Fruit fly (Drosophila melanogaster) whole organism: ENCODE results near the gene spn-E.

Experiments
- CG8478 ChIP-seq: fragments of >200 bp; optimal IDR thresholded peaks from 2 replicates; lab custom pipeline; 2018; ENCODE audit warnings: inconsistent platforms
- Dll ChIP-seq: fragments of >200 bp; optimal IDR thresholded peaks from 2 replicates; lab custom pipeline; 2017
- EcR ChIP-seq, 2 experiments: fragments of >200 bp; optimal IDR thresholded peaks; 2 replicates each; lab custom pipeline; 2017; ENCODE audit warnings: missing biosample characterization in 2 of 2, missing genetic modification characterization in 2 of 2, missing genetic modification reagents in 2 of 2
- pan ChIP-seq: fragments of >200 bp; optimal IDR thresholded peaks from 2 replicates; lab custom pipeline; 2017
- psq ChIP-seq: fragments of >200 bp; optimal IDR thresholded peaks from 2 replicates; lab custom pipeline; 2017
- usp ChIP-seq: fragments of >200 bp; optimal IDR thresholded peaks from 2 replicates; lab custom pipeline; 2017; ENCODE audit warnings: missing biosample characterization, missing genetic modification characterization, mixed read lengths

The spn-E gene

DNA sequence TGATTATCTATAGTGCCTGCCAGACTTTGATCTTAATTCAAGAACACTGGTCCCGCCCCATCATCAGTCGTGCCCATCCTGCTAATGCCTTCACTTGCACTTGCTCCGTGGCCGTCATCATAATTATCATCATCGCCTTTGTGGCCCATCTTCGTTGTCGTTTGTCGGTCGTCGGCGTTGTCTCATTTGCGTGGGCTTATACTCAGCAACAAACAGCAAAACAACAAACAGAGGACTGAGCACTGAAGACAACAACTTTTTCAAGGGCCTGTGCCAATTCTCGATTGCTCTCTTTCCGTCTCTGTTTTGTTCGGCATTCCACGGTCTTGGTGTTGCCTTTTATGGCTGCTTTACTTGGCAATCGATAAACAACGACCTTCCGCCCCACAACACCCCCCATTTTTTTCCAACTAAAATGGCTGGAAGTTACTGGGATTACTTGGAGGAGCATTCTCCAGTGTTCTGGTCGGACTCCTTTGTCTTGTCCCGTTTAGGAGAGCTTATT lies 29.3 kb upstream of the spn-E start:
- TF ChIP-seq usp (GFP tag; lab: Kevin White, UChicago) (no peak), pan (lab: Kevin White, UChicago) (no peak), CG8478 (lab: Kevin White, UChicago) (no peak), EcR (GFP tag; optimal IDR thresholded peaks at IDR 0.05; lab: Kevin White, UChicago) (no peak), psq (lab: Kevin White, UChicago) (no peak), Dll (lab: Kevin White, UChicago) (no peak)

DNA sequence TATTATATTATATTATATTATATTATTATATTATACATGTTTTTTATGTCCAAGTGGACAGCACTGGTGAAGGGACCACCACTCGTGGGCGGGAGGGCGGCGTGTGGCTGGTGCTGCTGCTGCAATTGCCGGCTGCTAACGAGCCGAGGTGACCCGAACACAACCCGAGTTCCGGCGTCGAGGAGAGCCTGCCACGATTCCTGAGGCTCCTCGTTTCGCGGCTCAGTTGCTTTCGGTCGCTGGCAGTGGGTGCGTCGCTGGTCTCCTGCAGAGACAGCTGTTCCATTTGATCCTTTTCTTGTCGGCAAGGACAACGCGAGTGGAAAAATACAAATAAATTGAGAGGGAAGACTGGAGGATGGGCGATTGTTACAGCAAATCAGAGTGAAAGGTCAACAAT lies 26.9 kb upstream of the spn-E start:
- no peak for TF ChIP-seq psq (lab: Kevin White, UChicago)
- no peak for TF ChIP-seq Dll (lab: Kevin White, UChicago)
- TF ChIP-seq CG8478 (lab: Kevin White, UChicago) = no peak
- TF ChIP-seq usp (GFP tag; lab: Kevin White, UChicago) = no peak
- no peak for TF ChIP-seq EcR (GFP tag; optimal IDR thresholded peaks at IDR 0.05; lab: Kevin White, UChicago)
- no peak for TF ChIP-seq pan (lab: Kevin White, UChicago)

DNA sequence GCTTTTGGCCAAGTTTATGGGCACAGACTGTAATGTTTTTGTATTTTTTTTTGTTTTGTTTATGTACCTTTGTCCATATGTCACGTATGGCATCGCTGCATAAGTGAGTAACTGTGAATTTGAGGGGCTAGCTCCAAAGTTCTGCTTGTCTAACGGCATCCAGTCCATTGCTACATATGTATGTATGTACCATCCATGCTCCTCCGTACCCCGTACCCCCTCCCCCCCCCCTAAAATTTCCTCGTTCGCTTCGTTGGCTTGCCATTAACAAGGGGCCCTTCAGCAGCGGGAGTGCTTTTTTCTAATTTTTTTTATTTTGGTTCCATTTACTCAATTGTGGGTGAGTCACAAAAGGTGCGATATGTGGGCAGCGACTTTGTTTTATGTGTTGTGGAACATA lies 23.1 kb upstream of the spn-E start:
- no peak for TF ChIP-seq usp (GFP tag; lab: Kevin White, UChicago)
- TF ChIP-seq psq (lab: Kevin White, UChicago) = no peak
- no peak for TF ChIP-seq EcR (GFP tag; optimal IDR thresholded peaks at IDR 0.05; lab: Kevin White, UChicago)
- no peak for TF ChIP-seq Dll (lab: Kevin White, UChicago)
- no peak for TF ChIP-seq CG8478 (lab: Kevin White, UChicago)
- no peak for TF ChIP-seq pan (lab: Kevin White, UChicago)

DNA sequence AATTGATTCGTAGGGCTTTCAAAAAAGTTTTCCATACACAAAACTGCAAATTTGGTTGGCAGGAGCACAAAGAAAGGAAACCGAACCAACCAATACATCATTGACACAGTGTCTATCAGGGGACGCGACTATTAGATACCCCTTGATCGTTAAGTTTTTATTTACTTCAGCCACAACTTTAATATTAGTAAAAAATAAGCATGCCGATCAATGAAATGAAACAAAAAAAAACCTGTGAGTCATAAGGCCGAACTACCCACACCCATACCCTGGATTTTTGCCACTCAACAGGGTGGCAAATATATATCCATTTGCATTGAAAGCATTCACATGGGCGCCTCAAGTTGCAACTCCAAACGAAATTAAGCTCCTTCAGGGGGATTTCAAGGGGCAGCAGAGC lies 20.9 kb upstream of the spn-E start:
- no peak for TF ChIP-seq psq (lab: Kevin White, UChicago)
- TF ChIP-seq usp (GFP tag; lab: Kevin White, UChicago) = no peak
- no peak for TF ChIP-seq Dll (lab: Kevin White, UChicago)
- TF ChIP-seq pan (lab: Kevin White, UChicago) = peak; percentile 13
- TF ChIP-seq EcR (GFP tag; optimal IDR thresholded peaks at IDR 0.05; lab: Kevin White, UChicago) = no peak

DNA sequence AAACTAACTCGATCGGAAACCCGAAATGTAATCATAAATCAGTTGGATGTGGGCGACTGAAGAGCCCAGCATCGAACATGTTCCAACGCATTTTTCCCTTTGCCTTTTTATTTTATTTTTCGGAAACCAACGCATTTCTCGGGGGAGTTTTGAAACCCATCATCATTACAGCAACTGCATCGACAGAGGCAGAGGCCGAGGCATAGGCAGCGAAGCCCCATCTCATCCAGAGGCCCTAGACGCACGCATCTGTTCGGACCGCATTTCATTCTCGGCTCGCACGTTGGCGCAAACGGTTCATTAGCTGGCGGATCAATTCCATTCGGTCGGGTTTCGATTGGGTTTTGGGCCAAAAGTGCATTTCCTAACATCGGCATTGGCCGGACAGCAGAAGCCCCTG lies 11.7 kb upstream of the spn-E start, which contains the start of gene CG4576:
Gene CG4576, plus strand, starts transcription at position 227 of the 400 bp plus-strand sequence.
- TF ChIP-seq CG8478 (lab: Kevin White, UChicago) (no peak), EcR (GFP tag; optimal IDR thresholded peaks at IDR 0.05; lab: Kevin White, UChicago) (no peak), Dll (lab: Kevin White, UChicago) (no peak), usp (GFP tag; lab: Kevin White, UChicago) (no peak), psq (lab: Kevin White, UChicago) (no peak), pan (lab: Kevin White, UChicago) (no peak)

DNA sequence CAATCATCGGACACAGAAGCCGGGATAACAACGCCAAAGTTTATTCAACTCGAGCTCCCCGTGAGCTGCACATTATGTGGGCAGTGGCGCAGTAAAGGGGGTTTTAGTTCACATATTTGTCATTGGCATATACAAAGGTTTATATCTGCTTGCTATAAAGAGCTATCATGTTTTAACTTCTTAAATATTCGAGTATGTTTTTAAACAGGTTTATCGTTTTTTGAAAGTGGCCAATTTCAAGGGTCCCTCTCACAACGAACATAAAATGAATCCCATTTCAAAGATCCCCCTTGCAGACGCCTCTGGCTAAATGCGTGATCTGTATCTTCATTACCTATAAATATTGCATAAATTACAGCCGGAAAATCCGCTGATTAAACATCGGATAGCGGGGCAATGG lies 9.7 kb upstream of the spn-E start:
- no peak for TF ChIP-seq Dll (lab: Kevin White, UChicago)
- peak in 1 of 2 experiments; percentile 52 for TF ChIP-seq EcR (GFP tag; optimal IDR thresholded peaks at IDR 0.05; lab: Kevin White, UChicago)
- no peak for TF ChIP-seq usp (GFP tag; lab: Kevin White, UChicago)
- no peak for TF ChIP-seq pan (lab: Kevin White, UChicago)
- no peak for TF ChIP-seq CG8478 (lab: Kevin White, UChicago)
- TF ChIP-seq psq (lab: Kevin White, UChicago) = no peak

DNA sequence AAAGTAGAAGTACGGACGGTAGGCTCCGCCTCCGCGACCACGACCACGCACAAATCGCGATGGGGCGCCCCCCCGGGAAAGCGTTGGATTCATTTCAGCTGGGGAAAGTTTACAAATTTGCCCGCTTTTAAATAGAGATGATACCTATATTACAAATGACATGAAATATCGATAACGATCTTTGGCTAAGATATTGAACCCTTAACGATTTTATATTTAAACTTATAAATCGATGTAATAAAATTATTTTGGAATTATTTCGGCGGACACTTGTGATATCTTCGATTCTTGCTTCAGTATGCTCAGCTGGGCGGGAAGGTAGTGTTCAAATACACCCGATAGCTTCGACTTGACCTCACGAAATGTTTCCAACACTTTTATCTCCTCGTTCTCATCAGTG lies 4.7 kb upstream of the spn-E start, which contains the start of gene rec:
Gene rec, minus strand, starts transcription at position 108 of the 400 bp plus-strand sequence.
- TF ChIP-seq EcR (GFP tag; optimal IDR thresholded peaks at IDR 0.05; lab: Kevin White, UChicago) (no peak), CG8478 (lab: Kevin White, UChicago) (no peak), psq (lab: Kevin White, UChicago) (no peak), Dll (lab: Kevin White, UChicago) (no peak), usp (GFP tag; lab: Kevin White, UChicago) (no peak), pan (lab: Kevin White, UChicago) (no peak)

DNA sequence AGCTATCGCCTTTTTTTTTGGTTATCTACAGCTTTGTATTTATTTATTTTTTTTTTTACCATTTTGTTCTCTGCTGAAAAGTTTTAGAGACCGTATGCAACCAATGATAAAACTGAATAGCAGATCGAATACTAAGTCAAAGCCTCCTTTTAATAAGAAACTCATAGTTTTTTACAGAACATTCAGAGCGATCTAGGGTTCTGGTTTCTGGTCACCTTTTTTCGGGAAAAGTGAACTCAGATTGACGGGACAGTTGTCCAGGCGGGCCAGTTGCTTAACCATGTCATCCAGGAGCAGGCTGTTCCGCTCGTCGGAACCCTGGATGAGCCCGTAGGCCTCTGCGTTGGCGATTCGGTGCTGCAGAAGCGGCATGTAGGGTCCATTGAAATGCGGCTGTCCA lies 3.9 kb upstream of the spn-E start, which contains the start of gene CG43318:
Gene CG43318, minus strand, starts transcription at position 101 of the 400 bp plus-strand sequence.
- TF ChIP-seq psq (lab: Kevin White, UChicago) = no peak
- TF ChIP-seq CG8478 (lab: Kevin White, UChicago) = no peak
- TF ChIP-seq Dll (lab: Kevin White, UChicago) = no peak
- no peak for TF ChIP-seq EcR (GFP tag; optimal IDR thresholded peaks at IDR 0.05; lab: Kevin White, UChicago)
- TF ChIP-seq usp (GFP tag; lab: Kevin White, UChicago) = no peak
- no peak for TF ChIP-seq pan (lab: Kevin White, UChicago)

DNA sequence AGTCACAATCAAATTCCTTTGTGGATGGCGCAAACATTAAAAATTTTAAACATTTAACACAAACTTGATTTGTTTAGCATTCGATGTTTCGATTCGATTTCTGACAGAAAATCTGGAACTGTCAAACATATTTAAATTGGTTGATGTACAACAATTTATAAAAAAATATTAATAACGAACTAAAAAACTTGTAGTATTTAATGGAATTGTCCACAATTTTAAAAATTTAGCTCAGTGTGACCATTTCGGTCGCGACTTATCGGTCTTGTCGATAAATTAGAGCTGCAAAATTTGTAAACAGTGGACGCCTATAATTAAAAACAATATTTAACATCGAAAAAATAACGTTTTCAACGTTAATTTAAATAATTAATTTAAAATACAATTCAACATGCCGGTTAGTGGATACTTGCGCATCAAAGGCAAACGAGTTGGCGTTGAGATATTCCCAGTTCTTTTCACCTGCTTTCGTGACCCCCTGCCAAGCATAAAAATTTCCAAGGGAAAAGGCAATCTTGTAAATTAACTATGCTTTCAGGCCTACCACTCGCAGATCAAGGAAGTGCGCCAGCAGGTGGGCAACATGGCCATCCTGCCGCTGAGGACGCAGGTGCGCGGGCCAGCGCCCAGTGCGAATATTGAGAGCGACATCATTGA lies 2.7 kb upstream of the spn-E start, which contains the start of the genes CG43317 and Arpc3A:
Gene CG43317, minus strand, starts transcription at position 51 of the 657 bp plus-strand sequence.
Gene Arpc3A, plus strand, starts transcription at position 274 of the 657 bp plus-strand sequence.
- no peak for TF ChIP-seq EcR (GFP tag; optimal IDR thresholded peaks at IDR 0.05; lab: Kevin White, UChicago)
- TF ChIP-seq Dll (lab: Kevin White, UChicago) = no peak
- TF ChIP-seq pan (lab: Kevin White, UChicago) = no peak
- TF ChIP-seq CG8478 (lab: Kevin White, UChicago) = no peak
- no peak for TF ChIP-seq psq (lab: Kevin White, UChicago)
- TF ChIP-seq usp (GFP tag; lab: Kevin White, UChicago) = no peak

DNA sequence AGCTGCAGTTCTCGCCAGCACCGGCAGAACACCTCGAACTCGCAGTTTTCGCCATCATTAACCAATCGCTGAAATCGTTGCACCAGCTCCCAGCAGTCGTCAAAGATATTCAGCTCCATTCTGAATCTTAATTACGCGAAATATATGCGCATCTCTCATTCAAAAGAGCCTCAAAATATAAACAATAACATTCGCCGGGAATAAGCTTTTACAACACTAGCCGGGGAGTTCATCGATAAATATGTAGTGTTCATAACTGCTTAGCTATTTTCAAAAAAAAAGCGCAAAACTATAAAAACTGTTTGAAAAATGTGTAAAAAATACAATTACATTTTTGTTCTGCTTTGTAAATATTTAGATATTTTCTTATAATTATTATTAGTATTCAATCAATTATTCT lies 2.1 kb downstream of the spn-E start, which contains the start of gene Pbp45:
Gene Pbp45, minus strand, starts transcription at position 222 of the 400 bp plus-strand sequence.
- TF ChIP-seq Dll (lab: Kevin White, UChicago) (no peak), CG8478 (lab: Kevin White, UChicago) (no peak), EcR (GFP tag; optimal IDR thresholded peaks at IDR 0.05; lab: Kevin White, UChicago) (no peak), usp (GFP tag; lab: Kevin White, UChicago) (no peak)

DNA sequence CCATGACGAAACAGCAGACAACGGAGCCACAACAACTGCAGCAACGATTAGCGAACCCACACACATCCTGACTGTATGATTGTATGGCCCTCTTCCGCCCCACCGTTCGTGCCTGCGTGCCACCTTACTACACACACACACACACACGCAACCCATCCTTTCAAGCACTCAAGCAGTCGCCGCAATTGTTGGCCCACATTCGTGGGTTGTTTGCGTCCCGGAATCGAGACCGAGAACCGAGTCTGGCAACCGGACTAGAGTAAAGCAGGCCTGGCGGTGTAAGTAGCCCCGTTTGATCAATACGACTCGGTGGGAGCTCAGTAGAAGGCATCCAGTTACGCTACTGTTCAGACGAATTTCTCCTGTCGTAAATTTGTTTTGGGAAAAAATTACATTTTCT lies 9.0 kb downstream of the spn-E start, which contains the start of gene CG4546:
Gene CG4546, plus strand, starts transcription at position 301 of the 400 bp plus-strand sequence.
- TF ChIP-seq usp (GFP tag; lab: Kevin White, UChicago) (no peak), EcR (GFP tag; optimal IDR thresholded peaks at IDR 0.05; lab: Kevin White, UChicago) (no peak), pan (lab: Kevin White, UChicago) (no peak), CG8478 (lab: Kevin White, UChicago) (no peak), Dll (lab: Kevin White, UChicago) (no peak), psq (lab: Kevin White, UChicago) (no peak)
